Fruit fly (Drosophila melanogaster) whole organism, adult: Measurements from ENCODE around the gene zetaCOP.

Experiments
- CG1620 ChIP-seq: fragments of 200-800 bp; sonication (Bioruptor generic); optimal IDR thresholded peaks from 2 replicates; lab custom pipeline; 2016; ENCODE audit warnings: missing biosample characterization, missing genetic modification characterization
- CG33017 ChIP-seq: fragments of 200-800 bp; sonication (Bioruptor generic); optimal IDR thresholded peaks from 2 replicates; lab custom pipeline; 2018; ENCODE audit warnings: missing biosample characterization, mild to moderate bottlenecking, missing genetic modification characterization, moderate library complexity
- CG5204 ChIP-seq: fragments of 200-800 bp; sonication (Bioruptor generic); optimal IDR thresholded peaks from 2 replicates; lab custom pipeline; 2016; ENCODE audit warnings: missing biosample characterization, missing genetic modification characterization
- CG7045 ChIP-seq: fragments of 200-800 bp; sonication (Bioruptor generic); optimal IDR thresholded peaks from 2 replicates; lab custom pipeline; 2017; ENCODE audit warnings: missing biosample characterization, mild to moderate bottlenecking, missing genetic modification characterization
- CG7101 ChIP-seq: fragments of 200-800 bp; sonication (Bioruptor generic); optimal IDR thresholded peaks from 2 replicates; lab custom pipeline; 2018; ENCODE audit warnings: missing biosample characterization, mild to moderate bottlenecking, missing genetic modification characterization, moderate library complexity
- Clk ChIP-seq: fragments of 200-800 bp; sonication (Bioruptor generic); optimal IDR thresholded peaks from 2 replicates; lab custom pipeline; 2017; ENCODE audit warnings: missing biosample characterization, missing genetic modification characterization
- Crg-1 ChIP-seq: fragments of 200-800 bp; sonication (Bioruptor generic); optimal IDR thresholded peaks from 2 replicates; lab custom pipeline; 2016; ENCODE audit warnings: missing biosample characterization, missing genetic modification characterization
- Hr96 ChIP-seq: fragments of 200-800 bp; sonication (Bioruptor generic); optimal IDR thresholded peaks from 2 replicates; lab custom pipeline; 2016; ENCODE audit warnings: missing biosample characterization, missing genetic modification characterization
- bab1 ChIP-seq: fragments of 200-800 bp; sonication (Bioruptor generic); optimal IDR thresholded peaks from 3 replicates; lab custom pipeline; 2019; ENCODE audit warnings: missing biosample characterization, mild to moderate bottlenecking, missing genetic modification characterization, moderate library complexity
- cic ChIP-seq: fragments of 200-800 bp; sonication (Bioruptor generic); optimal IDR thresholded peaks from 2 replicates; lab custom pipeline; 2017; ENCODE audit warnings: missing biosample characterization, mild to moderate bottlenecking, missing genetic modification characterization, moderate library complexity
- cnc ChIP-seq, 2 experiments: fragments of >200 bp; optimal IDR thresholded peaks; 2 replicates each; lab custom pipeline; 2017
- kay ChIP-seq: fragments of 200-800 bp; sonication (Bioruptor generic); peaks from one replicate; lab custom pipeline; 2016; ENCODE audit warnings: missing biosample characterization, missing genetic modification characterization, borderline replicate concordance
- ovo ChIP-seq: fragments of 200-800 bp; sonication (Bioruptor generic); optimal IDR thresholded peaks from 2 replicates; lab custom pipeline; 2016; ENCODE audit warnings: missing biosample characterization, missing genetic modification characterization
- toe ChIP-seq: fragments of 200-800 bp; sonication (Bioruptor generic); optimal IDR thresholded peaks from 2 replicates; lab custom pipeline; 2016; ENCODE audit warnings: missing biosample characterization, missing genetic modification characterization

- TF ChIP-seq toe, result no peak
- no peak for TF ChIP-seq Crg-1 (GFP tag; lab: Kevin White, UChicago)
- TF ChIP-seq bab1 (GFP tag; lab: Kevin White, UChicago), result no peak
- no peak for TF ChIP-seq CG7101 (tag; lab: Kevin White, UChicago)
- TF ChIP-seq kay (GFP tag; lab: Kevin White, UChicago), result no peak
- TF ChIP-seq CG7045 (GFP tag; lab: Kevin White, UChicago), result no peak
- TF ChIP-seq ovo (GFP tag; lab: Kevin White, UChicago), result no peak
- TF ChIP-seq Clk (GFP tag; lab: Kevin White, UChicago), result no peak
- no peak for TF ChIP-seq CG5204 (GFP tag; lab: Kevin White, UChicago)
- no peak for TF ChIP-seq cnc (optimal IDR thresholded peaks at IDR 0.05; lab: Kevin White, UChicago)
- no peak for TF ChIP-seq Hr96 (GFP tag; lab: Kevin White, UChicago)
- no peak for TF ChIP-seq CG1620
- no peak for TF ChIP-seq cic
- no peak for TF ChIP-seq CG33017
Measured at dm6 chr3L:16668797-16669196, 4.6 kb downstream of the zetaCOP start.
